Worm (Caenorhabditis elegans) whole organism, L4 larva: ENCODE data around the gene F46B6.9.

Experiments used
- F26F4.8 ChIP-seq: fragments of 200-800 bp; sonication (Bioruptor generic); conservative IDR thresholded peaks from 2 replicates; pipeline ENCODE4 v1.3.6; 2022; ENCODE audit warnings: missing genetic modification characterization, missing compliant biosample characterization
- F37D6.2 ChIP-seq: sonication (generic microtip); optimal IDR thresholded peaks from 2 replicates; lab custom pipeline; 2016; ENCODE audit warnings: mild to moderate bottlenecking, missing genetic modification characterization, missing compliant biosample characterization
- R02D3.7 ChIP-seq: fragments of 150-350 bp; sonication (generic microtip); optimal IDR thresholded peaks from 3 replicates; lab custom pipeline; 2014; ENCODE audit warnings: missing biosample characterization, missing genetic modification characterization
- T20F7.1 ChIP-seq: fragments of 200-800 bp; sonication (Bioruptor generic); optimal IDR thresholded peaks from 2 replicates; lab custom pipeline; 2018; ENCODE audit warnings: mild to moderate bottlenecking, missing genetic modification characterization, missing compliant biosample characterization
- Y48G9A.11 ChIP-seq: fragments of 200-800 bp; sonication (Bioruptor generic); IDR thresholded peaks from 2 replicates; pipeline ENCODE4 v1.3.6; 2022; ENCODE audit warnings: missing genetic modification reagents, missing genetic modification characterization, missing compliant biosample characterization
- arid-1 ChIP-seq: fragments of 200-800 bp; sonication (Bioruptor generic); conservative IDR thresholded peaks from 2 replicates; pipeline ENCODE4 v1.3.6; 2022; ENCODE audit warnings: missing genetic modification reagents, missing genetic modification characterization, missing compliant biosample characterization
- attf-4 ChIP-seq: sonication (generic microtip); optimal IDR thresholded peaks from 3 replicates; lab custom pipeline; 2017; ENCODE audit warnings: missing biosample characterization, missing genetic modification characterization
- ceh-44 ChIP-seq: fragments of 200-800 bp; sonication (Bioruptor generic); IDR thresholded peaks from 2 replicates; pipeline ENCODE4 v1.3.6; 2022; ENCODE audit warnings: missing genetic modification reagents, missing genetic modification characterization, missing compliant biosample characterization
- ceh-62 ChIP-seq: sonication (generic microtip); optimal IDR thresholded peaks from 2 replicates; lab custom pipeline; 2017; ENCODE audit warnings: missing biosample characterization, missing genetic modification characterization
- daf-12 ChIP-seq: fragments of 150-350 bp; optimal IDR thresholded peaks from 2 replicates; lab custom pipeline; 2014; ENCODE audit warnings: missing biosample characterization, missing genetic modification reagents, missing genetic modification characterization
- daf-16 ChIP-seq, 3 experiments: sonication (generic microtip); optimal IDR thresholded peaks; 2 replicates each; lab custom pipeline; 2016 to 2017; ENCODE audit warnings: missing genetic modification characterization in 3 of 3, missing genetic modification reagents in 3 of 3, mild to moderate bottlenecking in 2 of 3, missing compliant biosample characterization in 2 of 3, missing biosample characterization in 1 of 3, moderate library complexity in 1 of 3
- daf-19 ChIP-seq: fragments of 200-800 bp; sonication (Bioruptor generic); conservative IDR thresholded peaks from 2 replicates; pipeline ENCODE4 v1.3.6; 2022; ENCODE audit warnings: missing genetic modification characterization, missing compliant biosample characterization
- dve-1 ChIP-seq: sonication (generic microtip); optimal IDR thresholded peaks from 2 replicates; lab custom pipeline; 2017; ENCODE audit warnings: antibody characterized with exemption, mild to moderate bottlenecking, missing genetic modification characterization, missing compliant biosample characterization; ENCODE audit not compliant: insufficient read depth
- egl-27 ChIP-seq: sonication (generic microtip); optimal IDR thresholded peaks from 3 replicates; lab custom pipeline; 2017; ENCODE audit warnings: missing biosample characterization, missing genetic modification reagents, missing genetic modification characterization
- gei-8 ChIP-seq: fragments of 200-800 bp; sonication (Bioruptor generic); optimal IDR thresholded peaks from 2 replicates; lab custom pipeline; 2018; ENCODE audit warnings: mild to moderate bottlenecking, missing genetic modification characterization, missing compliant biosample characterization
- hif-1 ChIP-seq, 2 experiments: sonication (generic microtip); optimal IDR thresholded peaks; 2 replicates each; lab custom pipeline; 2016 to 2017; ENCODE audit warnings: missing compliant biosample characterization in 2 of 2, missing genetic modification characterization in 2 of 2, missing genetic modification reagents in 2 of 2, missing genotype in 2 of 2, mild to moderate bottlenecking in 1 of 2
- jun-1 ChIP-seq: fragments of 150-350 bp; optimal IDR thresholded peaks from 2 replicates; lab custom pipeline; 2014; ENCODE audit warnings: missing biosample characterization, missing genetic modification reagents, missing genetic modification characterization
- lin-1 ChIP-seq: fragments of 200-800 bp; sonication (Bioruptor generic); IDR thresholded peaks from 2 replicates; pipeline ENCODE4 v1.3.6; 2022; ENCODE audit warnings: missing genetic modification reagents, missing genetic modification characterization, missing compliant biosample characterization
- lin-29 ChIP-seq: fragments of 200-800 bp; sonication (Bioruptor generic); IDR thresholded peaks from 2 replicates; pipeline ENCODE4 v1.3.6; 2022; ENCODE audit warnings: missing genetic modification reagents, missing genetic modification characterization, missing compliant biosample characterization
- lin-39 ChIP-seq: fragments of 150-350 bp; optimal IDR thresholded peaks from 2 replicates; lab custom pipeline; 2014; ENCODE audit warnings: missing biosample characterization, missing genetic modification reagents, missing genetic modification characterization
- madf-9 ChIP-seq: fragments of 200-800 bp; sonication (Bioruptor generic); conservative IDR thresholded peaks from 2 replicates; pipeline ENCODE4 v1.3.6; 2022; ENCODE audit warnings: missing genetic modification reagents, missing genetic modification characterization, missing compliant biosample characterization
- mes-2 ChIP-seq: sonication (generic microtip); optimal IDR thresholded peaks from 2 replicates; lab custom pipeline; 2016; ENCODE audit warnings: missing genotype, mild to moderate bottlenecking, missing genetic modification characterization, missing compliant biosample characterization; ENCODE audit not compliant: poor library complexity, severe bottlenecking
- mxl-3 ChIP-seq: fragments of 200-800 bp; sonication (Bioruptor generic); optimal IDR thresholded peaks from 2 replicates; lab custom pipeline; 2018; ENCODE audit warnings: mild to moderate bottlenecking, missing genetic modification characterization, missing compliant biosample characterization
- nhr-11 ChIP-seq: fragments of 150-350 bp; optimal IDR thresholded peaks from 2 replicates; lab custom pipeline; 2014; ENCODE audit warnings: missing biosample characterization, missing genetic modification characterization
- nhr-237 ChIP-seq: sonication (generic microtip); optimal IDR thresholded peaks from 2 replicates; lab custom pipeline; 2017; ENCODE audit warnings: missing biosample characterization, missing genetic modification characterization
- nhr-41 ChIP-seq: fragments of 200-800 bp; sonication (Bioruptor generic); IDR thresholded peaks from 2 replicates; pipeline ENCODE4 v1.3.6; 2022; ENCODE audit warnings: missing genetic modification reagents, missing genetic modification characterization, missing compliant biosample characterization
- nhr-6 ChIP-seq: fragments of 150-350 bp; optimal IDR thresholded peaks from 2 replicates; lab custom pipeline; 2014; ENCODE audit warnings: missing biosample characterization, missing genetic modification characterization
- nhr-77 ChIP-seq: fragments of 150-350 bp; optimal IDR thresholded peaks from 2 replicates; lab custom pipeline; 2014; ENCODE audit warnings: missing biosample characterization, missing genetic modification characterization
- set-16 ChIP-seq: fragments of 200-800 bp; sonication (Bioruptor generic); IDR thresholded peaks from 2 replicates; pipeline ENCODE4 v1.3.6; 2022; ENCODE audit warnings: missing genetic modification reagents, missing genetic modification characterization, missing compliant biosample characterization
- skn-1 ChIP-seq: fragments of 150-350 bp; optimal IDR thresholded peaks from 2 replicates; lab custom pipeline; 2014; ENCODE audit warnings: missing biosample characterization, missing genetic modification characterization
- snpc-1.2 ChIP-seq: fragments of 200-800 bp; sonication (Bioruptor generic); IDR thresholded peaks from 2 replicates; pipeline ENCODE4 v1.3.6; 2022; ENCODE audit warnings: missing genetic modification reagents, missing genetic modification characterization, missing compliant biosample characterization
- spr-1 ChIP-seq: sonication (generic microtip); optimal IDR thresholded peaks from 2 replicates; lab custom pipeline; 2016; ENCODE audit warnings: mild to moderate bottlenecking, missing genetic modification characterization, missing compliant biosample characterization
- tra-1 ChIP-seq: fragments of 200-800 bp; sonication (Bioruptor generic); IDR thresholded peaks from 2 replicates; pipeline ENCODE4 v1.3.6; 2022; ENCODE audit warnings: missing genetic modification reagents, missing genetic modification characterization, missing compliant biosample characterization
- unc-62 ChIP-seq, 3 experiments: fragments of 150-350 bp in 1 of 3; sonication (generic microtip); optimal IDR thresholded peaks in 2 of 3; peaks in 1 of 3; 1 replicate in 1 of 3; 2 replicates in 2 of 3; lab custom pipeline; 2014 to 2017; ENCODE audit warnings: missing biosample characterization in 3 of 3, missing genetic modification characterization in 3 of 3, missing genetic modification reagents in 3 of 3, missing genotype in 1 of 3
- zag-1 ChIP-seq: fragments of 150-350 bp; optimal IDR thresholded peaks from 2 replicates; lab custom pipeline; 2014; ENCODE audit warnings: missing biosample characterization, missing genetic modification characterization
- zfp-2 ChIP-seq: sonication (generic microtip); optimal IDR thresholded peaks from 2 replicates; lab custom pipeline; 2016; ENCODE audit warnings: mild to moderate bottlenecking, missing genetic modification characterization, missing compliant biosample characterization
- zip-2 ChIP-seq: fragments of 150-350 bp; optimal IDR thresholded peaks from 2 replicates; lab custom pipeline; 2014; ENCODE audit warnings: missing biosample characterization, missing genetic modification characterization

Gene F46B6.9

ce11 chrV:9816390-9816789, 19.7 kb downstream of the F46B6.9 start, which contains the start of gene sru-31:
sru-31 (plus strand) TSS chrV:9816690.
- TF ChIP-seq jun-1 (tag; lab: Kevin White, UChicago) (no peak), gei-8 (GFP tag; lab: Kevin White, UChicago) (no peak), daf-19 (GFP tag; lab: Robert Waterston, UW) (no peak), Y48G9A.11 (GFP tag; lab: Robert Waterston, UW) (no peak), lin-1 (no peak), daf-12 (tag; lab: Kevin White, UChicago) (no peak), nhr-11 (tag; lab: Kevin White, UChicago) (no peak), attf-4 (tag; lab: Kevin White, UChicago) (no peak), daf-16 (GFP tag; optimal IDR thresholded peaks at IDR 0.05; lab: Kevin White, UChicago) (no peak), daf-16 (tag; optimal IDR thresholded peaks at IDR 0.05; lab: Kevin White, UChicago) (no peak), lin-39 (no peak), dve-1 (tag; lab: Kevin White, UChicago) (no peak), mxl-3 (no peak), set-16 (GFP tag; lab: Robert Waterston, UW) (no peak), nhr-77 (no peak)

ce11 chrV:9821724-9822123, 25.1 kb downstream of the F46B6.9 start, which contains the start of gene str-193:
str-193 (minus strand) TSS chrV:9821824.
- TF ChIP-seq nhr-41 (no peak), ceh-44 (GFP tag; lab: Robert Waterston, UW) (no peak), F37D6.2 (no peak), unc-62 (GFP tag; optimal IDR thresholded peaks at IDR 0.05 in 1 of 2; lab: Kevin White, UChicago) (peak in 1 of 2 experiments; percentile 6), unc-62 (tag; optimal IDR thresholded peaks at IDR 0.05; lab: Kevin White, UChicago) (no peak), tra-1 (GFP tag; lab: Robert Waterston, UW) (no peak), T20F7.1 (GFP tag; lab: Kevin White, UChicago) (no peak)

DNA sequence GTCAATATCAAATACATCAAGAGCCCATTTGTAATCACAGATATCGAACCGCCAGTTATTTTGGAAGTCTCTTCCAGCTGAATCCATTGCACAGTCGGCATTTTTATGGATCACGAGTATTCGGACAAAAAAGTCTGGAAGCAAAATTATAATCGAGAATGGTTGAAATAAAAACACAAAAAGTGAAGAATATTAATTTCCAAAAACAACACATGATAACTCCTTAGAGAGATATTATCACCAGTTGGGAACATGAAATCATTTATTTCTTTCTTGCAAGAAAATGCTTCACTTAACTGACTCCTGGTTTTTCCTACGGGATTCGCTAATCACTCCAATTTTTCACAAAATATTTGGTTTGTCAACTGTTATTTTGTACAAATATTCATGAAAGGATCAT, 27.5 kb downstream of the F46B6.9 start, which contains the start of gene str-2:
TSS of gene str-2 (minus strand) at position 101 of the 400 bp plus-strand sequence.
- TF ChIP-seq hif-1 (tag; optimal IDR thresholded peaks at IDR 0.05; lab: Kevin White, UChicago): no peak
- no peak for TF ChIP-seq snpc-1.2 (GFP tag; lab: Robert Waterston, UW)
- TF ChIP-seq skn-1: no peak
- no peak for TF ChIP-seq arid-1
- no peak for TF ChIP-seq daf-19 (GFP tag; lab: Robert Waterston, UW)

ce11 chrV:9833900-9834299, 37.2 kb downstream of the F46B6.9 start, which contains the start of gene sru-40:
sru-40 (minus strand) TSS chrV:9834000.
- no peak for TF ChIP-seq nhr-6 (tag; lab: Kevin White, UChicago)
- no peak for TF ChIP-seq madf-9
- TF ChIP-seq egl-27 (tag; lab: Kevin White, UChicago): no peak
- no peak for TF ChIP-seq spr-1 (tag; lab: Kevin White, UChicago)
- no peak for TF ChIP-seq arid-1
- no peak for TF ChIP-seq nhr-237 (tag; lab: Kevin White, UChicago)
- no peak for TF ChIP-seq ceh-62 (tag; lab: Kevin White, UChicago)
- TF ChIP-seq gei-8 (GFP tag; lab: Kevin White, UChicago): no peak
- TF ChIP-seq zip-2 (tag; lab: Kevin White, UChicago): no peak
- TF ChIP-seq zag-1 (tag; lab: Kevin White, UChicago): no peak
- TF ChIP-seq dve-1 (tag; lab: Kevin White, UChicago): no peak
- no peak for TF ChIP-seq skn-1
- no peak for TF ChIP-seq F26F4.8 (GFP tag; lab: Robert Waterston, UW)
- TF ChIP-seq mes-2: no peak
- no peak for TF ChIP-seq zfp-2 (tag; lab: Kevin White, UChicago)
- no peak for TF ChIP-seq hif-1 (tag; optimal IDR thresholded peaks at IDR 0.05; lab: Kevin White, UChicago)
- TF ChIP-seq R02D3.7: no peak
- no peak for TF ChIP-seq lin-29 (GFP tag; lab: Robert Waterston, UW)
- TF ChIP-seq, all 104 proteins: peak for 0
